Fruit fly (Drosophila melanogaster): Measurements from ENCODE around the gene CG42353.
A peak's percentile ranks its signal among the peaks of the same experiment; 100 is the strongest.

CG42353 gene

DNA sequence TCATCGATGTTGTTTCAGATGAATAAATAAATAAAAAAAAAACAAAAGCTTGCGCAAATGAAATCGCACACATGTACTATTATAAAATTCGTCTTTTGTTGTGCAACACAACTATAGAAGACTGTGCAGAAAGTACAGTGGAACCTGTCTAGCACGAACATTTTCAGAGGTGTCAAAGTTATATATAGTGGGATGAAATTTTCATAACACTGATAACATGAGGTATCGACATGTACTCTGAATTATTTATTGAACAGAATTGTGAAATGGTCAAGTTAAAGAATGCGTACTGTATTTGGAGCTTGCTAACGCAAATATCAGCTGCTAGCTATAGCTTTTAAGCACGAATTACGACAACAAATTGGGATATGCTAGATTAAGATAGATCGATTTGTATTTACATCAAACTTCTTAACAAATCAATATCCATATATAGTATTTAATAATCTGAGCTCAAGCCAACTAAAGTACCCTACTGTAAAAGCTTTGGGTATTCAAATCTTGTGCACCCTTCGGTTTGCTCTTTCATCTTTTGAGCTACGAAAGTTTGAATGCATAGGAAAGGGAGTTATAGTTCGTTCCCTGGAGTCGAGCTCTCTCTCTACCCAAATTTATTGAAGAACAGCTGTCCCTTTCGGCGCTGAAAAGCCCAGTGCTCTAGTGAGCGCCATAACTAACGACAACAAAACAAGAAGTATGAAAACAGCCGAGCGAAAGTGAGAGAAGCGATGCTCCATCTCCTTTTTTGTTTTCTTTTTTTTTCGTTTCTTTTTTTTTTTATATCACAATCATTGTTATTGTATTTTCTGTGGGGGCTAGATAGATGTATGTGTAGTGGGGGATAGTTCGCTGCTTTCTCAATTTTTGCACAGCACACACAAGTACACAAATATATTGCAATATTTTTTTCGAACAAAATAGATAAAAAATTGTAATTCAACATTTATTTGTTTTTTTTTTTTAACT lies 14.3 kb downstream of the CG42353 start (continued):
- TF ChIP-seq CG14965 (GFP tag; optimal IDR thresholded peaks at IDR 0.05; ENCODE audit: borderline replicate concordance) (peak; percentile 33), Fer3 (tag; optimal IDR thresholded peaks at IDR 0.05) (peak; percentile 95), CG9797 (GFP tag; optimal IDR thresholded peaks at IDR 0.05) (no peak), CG15514 (GFP tag; optimal IDR thresholded peaks at IDR 0.05) (peak; percentile 78), esg (GFP tag; conservative IDR thresholded peaks at IDR 0.05) (peak; percentile 91), CG18262 (tag; optimal IDR thresholded peaks at IDR 0.05) (peak; percentile 72), CG6175 (GFP tag; IDR thresholded peaks at IDR 0.05) (peak; percentile 83; the same call in 2 of the 3 replicates), GATAe (GFP tag; conservative IDR thresholded peaks at IDR 0.05) (0 out of 2 replicates have a peak, but pooled peaks have one; percentile 24), org-1 (GFP tag; optimal IDR thresholded peaks at IDR 0.05) (peak; percentile 74), dan (GFP tag; IDR thresholded peaks at IDR 0.05) (0 out of 2 replicates have a peak, but pooled peaks have one; percentile 22), Taf1 (GFP tag; IDR thresholded peaks at IDR 0.05) (peak; percentile 79), grau (tag; optimal IDR thresholded peaks at IDR 0.05) (peak; percentile 96), CG3065 (GFP tag; optimal IDR thresholded peaks at IDR 0.05) (peak; percentile 62), CG31224 (GFP tag; IDR thresholded peaks at IDR 0.05) (peak; percentile 84), CG11696 (GFP tag; IDR thresholded peaks at IDR 0.05) (peak; percentile 77), odd (GFP tag; optimal IDR thresholded peaks at IDR 0.05) (peak; percentile 88), CG14441 (GFP tag; IDR thresholded peaks at IDR 0.05) (peak; percentile 94), mam (GFP tag; optimal IDR thresholded peaks at IDR 0.05) (peak; percentile 94), gfzf (GFP tag; optimal IDR thresholded peaks at IDR 0.05) (no peak), corto (GFP tag; optimal IDR thresholded peaks at IDR 0.05) (peak; percentile 54), NFAT (GFP tag; IDR thresholded peaks at IDR 0.05) (peak; percentile 93), ind (GFP tag; optimal IDR thresholded peaks at IDR 0.05) (peak; percentile 94), ap (GFP tag; IDR thresholded peaks at IDR 0.05) (peak; percentile 83), al (GFP tag; IDR thresholded peaks at IDR 0.05) (peak; percentile 80), Nf-YC (tag; optimal IDR thresholded peaks at IDR 0.05) (peak; percentile 81), eyg (GFP tag; optimal IDR thresholded peaks at IDR 0.05) (peak; percentile 85), CG17802 (tag; optimal IDR thresholded peaks at IDR 0.05) (peak; percentile 54), CG2116 (GFP tag; optimal IDR thresholded peaks at IDR 0.05) (peak; percentile 11), pho (GFP tag; optimal IDR thresholded peaks at IDR 0.05) (peak; percentile 89), so (GFP tag; IDR thresholded peaks at IDR 0.05) (peak; percentile 82), p53 (GFP tag; optimal IDR thresholded peaks at IDR 0.05) (peak; percentile 64), mld (GFP tag; IDR thresholded peaks at IDR 0.05; ENCODE audit: partially characterized antibody) (no peak), CG12769 (tag; optimal IDR thresholded peaks at IDR 0.05) (peak; percentile 97), CG8089 (GFP tag; optimal IDR thresholded peaks at IDR 0.05) (peak; percentile 74), danr (GFP tag; IDR thresholded peaks at IDR 0.05) (peak; percentile 80), CG30020 (tag; optimal IDR thresholded peaks at IDR 0.05) (peak; percentile 41), CG31388 (GFP tag; optimal IDR thresholded peaks at IDR 0.05) (peak; percentile 71), CG4328 (GFP tag; optimal IDR thresholded peaks at IDR 0.05) (peak; percentile 82), CG10366 (GFP tag; IDR thresholded peaks at IDR 0.05) (peak; percentile 92), Jarid2 (GFP tag; optimal IDR thresholded peaks at IDR 0.05) (peak; percentile 57), CG11247 (GFP tag; IDR thresholded peaks at IDR 0.05) (peak; percentile 89), CG34422 (GFP tag; IDR thresholded peaks at IDR 0.05) (peak; percentile 92), bab2 (GFP tag; optimal IDR thresholded peaks at IDR 0.05) (peak; percentile 89), tgo (GFP tag; IDR thresholded peaks at IDR 0.05) (peak; percentile 92), psq (GFP tag; optimal IDR thresholded peaks at IDR 0.05) (peak; percentile 46), CG5245 (GFP tag; optimal IDR thresholded peaks at IDR 0.05) (peak; percentile 85), MTF-1 (GFP tag; optimal IDR thresholded peaks at IDR 0.05; ENCODE audit: borderline replicate concordance) (peak; percentile 79), CG30403 (GFP tag; optimal IDR thresholded peaks at IDR 0.05) (peak; percentile 90), CG4282 (GFP tag; optimal IDR thresholded peaks at IDR 0.05) (peak; percentile 81)
